Worm (Caenorhabditis elegans) whole organism, L1 larva: Measurements from ENCODE around the gene npr-10.

Source experiments
- Y116A8C.19 ChIP-seq: sonication (generic microtip); optimal IDR thresholded peaks from 2 replicates; lab custom pipeline; 2016; ENCODE audit warnings: missing compliant biosample characterization, missing genetic modification characterization, borderline replicate concordance
- aly-2 ChIP-seq: fragments of 150-350 bp; optimal IDR thresholded peaks from 2 replicates; lab custom pipeline; 2014; ENCODE audit warnings: missing biosample characterization, missing genetic modification characterization
- ceh-8 ChIP-seq: fragments of 200-800 bp; sonication (Bioruptor generic); optimal IDR thresholded peaks from 2 replicates; lab custom pipeline; 2018; ENCODE audit warnings: mild to moderate bottlenecking, missing genetic modification characterization, moderate library complexity, missing compliant biosample characterization
- ceh-88 ChIP-seq: fragments of 200-800 bp; sonication (Bioruptor generic); IDR thresholded peaks from 2 replicates; pipeline ENCODE4 v1.3.6; 2022; ENCODE audit warnings: missing genetic modification characterization, missing compliant biosample characterization
- ceh-90 ChIP-seq: sonication (generic microtip); optimal IDR thresholded peaks from 2 replicates; lab custom pipeline; 2016; ENCODE audit warnings: missing genetic modification characterization, missing compliant biosample characterization
- ces-1 ChIP-seq: fragments of 150-350 bp; optimal IDR thresholded peaks from 2 replicates; lab custom pipeline; 2014; ENCODE audit warnings: missing biosample characterization, missing genetic modification reagents, missing genetic modification characterization
- dpl-1 ChIP-seq, 3 experiments: fragments of 150-350 bp in 2 of 3; sonication (generic microtip) in 1 of 3; optimal IDR thresholded peaks; 2 replicates each; lab custom pipeline; 2014 to 2017; ENCODE audit warnings: missing biosample characterization in 3 of 3, missing genetic modification characterization in 3 of 3, missing genetic modification reagents in 3 of 3
- egl-13 ChIP-seq: sonication (generic microtip); optimal IDR thresholded peaks from 2 replicates; lab custom pipeline; 2016; ENCODE audit warnings: missing genotype, missing genetic modification reagents, missing genetic modification characterization, missing compliant biosample characterization
- elt-2 ChIP-seq: sonication (generic microtip); optimal IDR thresholded peaks from 2 replicates; lab custom pipeline; 2016; ENCODE audit warnings: missing genetic modification characterization, mild to moderate bottlenecking, inconsistent platforms, missing compliant biosample characterization, missing genetic modification reagents
- elt-3 ChIP-seq, 6 experiments: fragments of 150-350 bp in 1 of 6; sonication (generic microtip); optimal IDR thresholded peaks; 2 replicates each; lab custom pipeline; 2017 to 2018; ENCODE audit warnings: missing biosample characterization in 6 of 6, missing genetic modification characterization in 6 of 6, inconsistent platforms in 1 of 6
- fkh-4 ChIP-seq: sonication (generic microtip); optimal IDR thresholded peaks from 2 replicates; lab custom pipeline; 2016; ENCODE audit warnings: missing compliant biosample characterization, missing genetic modification characterization, borderline replicate concordance
- grh-1 ChIP-seq: fragments of 200-800 bp; sonication (Bioruptor generic); IDR thresholded peaks from 2 replicates; pipeline ENCODE4 v1.3.6; 2022; ENCODE audit warnings: missing genetic modification reagents, missing genetic modification characterization, missing compliant biosample characterization
- hpl-2 ChIP-seq: fragments of 150-350 bp; optimal IDR thresholded peaks from 2 replicates; lab custom pipeline; 2014; ENCODE audit warnings: missing biosample characterization, missing genetic modification reagents, missing genetic modification characterization
- lin-14 ChIP-seq: fragments of 200-800 bp; sonication (Bioruptor generic); optimal IDR thresholded peaks from 2 replicates; lab custom pipeline; 2018; ENCODE audit warnings: mild to moderate bottlenecking, missing genetic modification characterization, moderate library complexity, missing compliant biosample characterization
- lin-15B ChIP-seq: fragments of 150-350 bp; sonication (generic microtip); optimal IDR thresholded peaks from 3 replicates; lab custom pipeline; 2014; ENCODE audit warnings: missing biosample characterization, missing genetic modification characterization
- lin-35 ChIP-seq, 2 experiments: fragments of 150-350 bp; optimal IDR thresholded peaks; 2 replicates each; lab custom pipeline; 2014; ENCODE audit warnings: missing biosample characterization in 2 of 2, missing genetic modification characterization in 2 of 2, missing genetic modification reagents in 2 of 2
- lin-39 ChIP-seq: fragments of 150-350 bp; optimal IDR thresholded peaks from 2 replicates; lab custom pipeline; 2014; ENCODE audit warnings: missing biosample characterization, missing genetic modification reagents, missing genetic modification characterization
- mab-9 ChIP-seq: fragments of 200-800 bp; sonication (Bioruptor generic); IDR thresholded peaks from 2 replicates; pipeline ENCODE4 v1.3.6; 2022; ENCODE audit warnings: missing genetic modification reagents, missing genetic modification characterization, missing compliant biosample characterization
- mdl-1 ChIP-seq, 2 experiments: fragments of 150-350 bp; optimal IDR thresholded peaks; 2 replicates each; lab custom pipeline; 2014 to 2017; ENCODE audit warnings: missing biosample characterization in 2 of 2, missing genetic modification characterization in 2 of 2, inconsistent platforms in 1 of 2
- mef-2 ChIP-seq: fragments of 150-350 bp; optimal IDR thresholded peaks from 2 replicates; lab custom pipeline; 2014; ENCODE audit warnings: missing biosample characterization, missing genetic modification characterization
- nhr-11 ChIP-seq: fragments of 150-350 bp; optimal IDR thresholded peaks from 2 replicates; lab custom pipeline; 2014; ENCODE audit warnings: missing biosample characterization, missing genetic modification characterization
- nhr-19 ChIP-seq: fragments of 200-800 bp; sonication (Bioruptor generic); conservative IDR thresholded peaks from 2 replicates; pipeline ENCODE4 v1.3.6; 2022; ENCODE audit warnings: missing genetic modification characterization, missing compliant biosample characterization
- nhr-20 ChIP-seq: sonication (generic microtip); optimal IDR thresholded peaks from 2 replicates; lab custom pipeline; 2016; ENCODE audit warnings: mild to moderate bottlenecking, missing genetic modification characterization, missing compliant biosample characterization
- nhr-237 ChIP-seq: fragments of 150-350 bp; optimal IDR thresholded peaks from 2 replicates; lab custom pipeline; 2014; ENCODE audit warnings: missing biosample characterization, missing genetic modification characterization
- nhr-47 ChIP-seq: sonication (generic microtip); optimal IDR thresholded peaks from 2 replicates; lab custom pipeline; 2016; ENCODE audit warnings: mild to moderate bottlenecking, missing genetic modification characterization, moderate library complexity, missing compliant biosample characterization
- nhr-71 ChIP-seq: sonication (generic microtip); optimal IDR thresholded peaks from 2 replicates; lab custom pipeline; 2016; ENCODE audit warnings: mild to moderate bottlenecking, missing genetic modification characterization, moderate library complexity, missing compliant biosample characterization
- nhr-84 ChIP-seq: sonication (generic microtip); optimal IDR thresholded peaks from 2 replicates; lab custom pipeline; 2017; ENCODE audit warnings: missing biosample characterization, missing genetic modification characterization
- nhr-85 ChIP-seq: sonication (generic microtip); peaks from one replicate; lab custom pipeline; 2016; ENCODE audit warnings: missing genetic modification characterization, inconsistent platforms, missing compliant biosample characterization
- pag-3 ChIP-seq: sonication (generic microtip); optimal IDR thresholded peaks from 2 replicates; lab custom pipeline; 2017; ENCODE audit warnings: missing genetic modification characterization, mild to moderate bottlenecking, missing compliant biosample characterization, antibody characterized with exemption, borderline replicate concordance; ENCODE audit not compliant: insufficient read depth
- pax-3 ChIP-seq: fragments of 200-800 bp; sonication (Bioruptor generic); optimal IDR thresholded peaks from 2 replicates; lab custom pipeline; 2018; ENCODE audit warnings: mild to moderate bottlenecking, missing genetic modification characterization, moderate library complexity, missing compliant biosample characterization
- snpc-4 ChIP-seq: fragments of 150-350 bp; optimal IDR thresholded peaks from 2 replicates; lab custom pipeline; 2014; ENCODE audit warnings: missing biosample characterization, missing genetic modification characterization
- tlp-1 ChIP-seq: fragments of 150-350 bp; optimal IDR thresholded peaks from 2 replicates; lab custom pipeline; 2014; ENCODE audit warnings: missing biosample characterization, missing genetic modification characterization
- unc-30 ChIP-seq: sonication (generic microtip); optimal IDR thresholded peaks from 2 replicates; lab custom pipeline; 2017; ENCODE audit warnings: missing biosample characterization, missing genetic modification characterization
- unc-86 ChIP-seq: sonication (generic microtip); optimal IDR thresholded peaks from 2 replicates; lab custom pipeline; 2016; ENCODE audit warnings: missing genetic modification characterization, missing compliant biosample characterization
- unc-98 ChIP-seq: fragments of 200-800 bp; sonication (Bioruptor generic); IDR thresholded peaks from 2 replicates; pipeline ENCODE4 v1.3.6; 2022; ENCODE audit warnings: missing genetic modification characterization, missing compliant biosample characterization
- vab-15 ChIP-seq: sonication (generic microtip); optimal IDR thresholded peaks from 2 replicates; lab custom pipeline; 2017; ENCODE audit warnings: missing genotype, mild to moderate bottlenecking, missing genetic modification characterization, missing compliant biosample characterization
- zag-1 ChIP-seq: fragments of 150-350 bp; optimal IDR thresholded peaks from 2 replicates; lab custom pipeline; 2014; ENCODE audit warnings: missing biosample characterization, missing genetic modification characterization
- zip-4 ChIP-seq: fragments of 200-800 bp; sonication (Bioruptor generic); optimal IDR thresholded peaks from 2 replicates; lab custom pipeline; 2018; ENCODE audit warnings: mild to moderate bottlenecking, missing genetic modification characterization, moderate library complexity, missing compliant biosample characterization
- ztf-11 ChIP-seq, 2 experiments: sonication (generic microtip); optimal IDR thresholded peaks; 2 replicates each; lab custom pipeline; 2016 to 2017; ENCODE audit warnings: missing genetic modification characterization in 2 of 2, missing biosample characterization in 1 of 2, missing compliant biosample characterization in 1 of 2
- ztf-4 ChIP-seq: fragments of 150-350 bp; optimal IDR thresholded peaks from 2 replicates; lab custom pipeline; 2014; ENCODE audit warnings: missing biosample characterization, missing genetic modification characterization

The npr-10 gene

DNA sequence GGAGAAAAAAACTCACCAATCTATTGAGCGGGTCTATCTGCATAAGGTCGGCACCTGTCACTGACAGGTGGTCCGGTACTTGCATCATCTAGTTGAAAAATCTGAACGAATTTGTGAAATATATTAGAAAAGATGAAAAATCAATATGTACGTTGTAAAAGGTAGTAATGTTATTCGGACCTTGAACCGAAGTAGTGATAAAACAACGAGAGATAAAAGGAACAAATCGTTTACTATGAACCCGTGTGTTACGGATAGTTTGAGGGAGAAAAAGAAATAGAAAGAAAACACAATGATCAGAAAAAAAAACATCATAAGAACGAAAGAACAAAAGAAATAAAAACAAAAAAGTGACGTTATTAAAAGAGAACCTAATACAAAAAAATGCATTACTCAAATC is 45.4 kb downstream of the npr-10 start, which contains the start of gene mff-1:
mff-1 (minus strand) TSS at position 101 of the 400 bp plus-strand sequence.
- TF ChIP-seq ceh-88 (no peak), nhr-71 (tag; lab: Kevin White, UChicago) (peak; percentile 6), zag-1 (no peak), nhr-85 (tag; lab: Kevin White, UChicago) (peak; percentile 17), grh-1 (GFP tag; lab: Robert Waterston, UW) (no peak)

DNA sequence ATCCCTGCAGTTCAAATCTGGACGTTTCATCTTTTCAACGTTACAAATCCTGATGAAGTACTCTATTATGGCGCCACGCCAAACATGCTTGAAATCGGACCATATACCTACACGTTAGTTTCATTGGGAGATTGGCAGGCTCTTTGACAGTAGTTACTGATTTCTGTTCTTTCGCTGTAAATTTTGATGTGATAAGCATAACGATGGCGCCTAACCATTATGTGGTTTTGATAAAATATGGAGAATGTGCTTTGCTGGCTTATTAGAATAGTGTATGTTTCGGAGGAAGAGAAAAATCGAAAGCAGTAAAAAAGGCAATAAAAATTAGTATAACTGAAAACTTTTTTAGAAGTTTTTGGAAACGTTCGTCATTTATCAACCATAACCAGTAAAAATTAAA is 49.8 kb downstream of the npr-10 start:
- TF ChIP-seq elt-3 (tag; optimal IDR thresholded peaks at IDR 0.05; lab: Kevin White, UChicago) (no peak), elt-2 (peak; percentile 11), dpl-1 (GFP tag; optimal IDR thresholded peaks at IDR 0.05; lab: Kevin White, UChicago) (no peak)

DNA sequence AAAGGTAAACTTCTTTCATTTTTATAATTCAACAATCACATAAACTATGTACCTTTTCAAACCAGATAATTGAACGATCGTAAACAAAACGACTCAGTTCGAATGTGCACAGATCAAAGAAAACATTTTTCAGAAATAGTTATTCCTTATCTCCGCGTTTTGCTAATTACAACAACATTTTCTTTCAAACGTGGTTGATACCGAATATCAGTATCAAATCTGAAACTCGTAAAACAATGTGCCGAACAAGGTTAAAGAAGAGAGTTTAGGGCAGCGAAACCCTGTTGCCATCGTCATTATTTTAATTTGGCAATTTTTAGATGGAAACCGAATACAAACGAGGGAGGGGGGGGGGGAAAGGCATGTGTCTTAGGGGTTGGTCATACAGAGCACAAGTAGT is 51.1 kb downstream of the npr-10 start, which contains the start of gene scav-4:
scav-4 (plus strand) TSS at position 383 of the 400 bp plus-strand sequence.
- TF ChIP-seq elt-2 (peak; percentile 62), lin-15B (no peak)
- TF ChIP-seq, all 84 proteins: peak for 1

DNA sequence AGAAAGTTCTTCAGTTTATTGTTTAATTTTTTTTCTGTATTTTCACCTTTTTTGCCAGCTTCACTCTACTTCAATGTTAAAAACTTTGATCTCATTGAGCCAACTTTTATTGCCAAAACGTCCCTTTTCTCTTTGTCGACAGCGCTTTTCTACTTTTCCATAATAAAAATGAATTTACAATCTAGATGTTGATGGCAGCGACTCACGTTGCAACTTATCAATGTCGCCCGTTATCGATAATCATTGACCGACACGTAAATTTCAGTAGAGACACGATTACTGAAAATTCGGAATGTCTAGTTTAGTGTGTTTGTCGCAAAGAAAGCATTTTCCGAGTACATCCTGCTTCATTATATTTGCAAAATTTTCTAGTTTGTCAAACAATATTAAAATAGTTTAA is 52.8 kb downstream of the npr-10 start:
- TF ChIP-seq nhr-19 (GFP tag; lab: Robert Waterston, UW) = no peak
- peak; percentile 8 for TF ChIP-seq nhr-20 (tag; lab: Kevin White, UChicago)
- peak; percentile 46 for TF ChIP-seq elt-2

DNA sequence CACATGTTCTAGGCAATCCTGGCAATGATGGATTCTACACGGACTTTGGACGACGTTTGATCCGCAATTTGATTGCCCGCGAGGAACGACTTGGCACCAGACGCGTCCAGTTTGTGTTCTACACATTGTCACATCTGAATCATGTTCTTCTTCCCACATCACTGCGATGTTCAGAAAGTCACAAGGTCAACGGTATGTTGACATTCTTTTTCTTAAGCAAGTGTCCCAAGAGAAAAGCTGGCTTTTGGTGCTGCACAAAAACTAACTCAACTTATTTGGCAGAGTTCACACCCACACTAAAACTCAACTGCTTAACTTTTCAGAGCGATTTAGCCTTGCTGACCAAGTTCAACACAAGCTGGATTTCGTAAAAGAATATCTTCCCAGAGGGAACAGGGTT is 53.9 kb downstream of the npr-10 start:
- TF ChIP-seq lin-14 (GFP tag; lab: Kevin White, UChicago) = no peak
- no peak for TF ChIP-seq lin-35 (GFP tag; optimal IDR thresholded peaks at IDR 0.05; lab: Kevin White, UChicago)
- TF ChIP-seq pag-3 (tag; lab: Kevin White, UChicago) = no peak
- no peak for TF ChIP-seq nhr-19 (GFP tag; lab: Robert Waterston, UW)
- TF ChIP-seq hpl-2 (GFP tag; lab: Kevin White, UChicago) = no peak
- no peak for TF ChIP-seq mef-2 (tag; lab: Kevin White, UChicago)
- no peak for TF ChIP-seq nhr-11 (tag; lab: Kevin White, UChicago)
- no peak for TF ChIP-seq ztf-4 (tag; lab: Kevin White, UChicago)
- no peak for TF ChIP-seq mab-9 (GFP tag; lab: Robert Waterston, UW)
- TF ChIP-seq aly-2 (tag; lab: Kevin White, UChicago) = no peak
- TF ChIP-seq ceh-90 (tag; lab: Kevin White, UChicago) = no peak
- no peak for TF ChIP-seq nhr-47 (tag; lab: Kevin White, UChicago)
- TF ChIP-seq ztf-11 (tag; optimal IDR thresholded peaks at IDR 0.05; lab: Kevin White, UChicago) = no peak
- TF ChIP-seq vab-15 (tag; lab: Kevin White, UChicago) = no peak
- no peak for TF ChIP-seq ces-1 (GFP tag; lab: Kevin White, UChicago)

DNA sequence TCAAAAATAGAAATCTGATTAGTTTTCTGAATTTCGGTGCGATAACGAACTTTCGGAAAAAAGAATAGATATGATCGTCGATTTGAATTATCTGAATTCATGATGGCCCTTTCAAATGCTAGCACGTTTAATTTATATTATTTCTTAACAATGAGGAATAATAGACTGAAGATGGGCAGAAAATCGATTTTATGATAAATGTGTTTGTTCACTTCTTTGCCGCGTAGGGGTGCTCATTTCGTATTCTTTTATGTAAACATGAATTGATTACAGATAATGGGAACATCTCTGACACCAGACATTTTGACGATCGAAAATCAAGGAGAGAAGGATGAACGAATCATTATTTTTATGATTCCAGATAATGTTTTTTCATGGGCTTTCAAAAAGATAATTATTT is 55.1 kb downstream of the npr-10 start, which contains the start of gene F11C1.9:
F11C1.9 (minus strand) TSS at position 101 of the 400 bp plus-strand sequence.
- TF ChIP-seq grh-1 (GFP tag; lab: Robert Waterston, UW) (no peak), nhr-71 (tag; lab: Kevin White, UChicago) (no peak)

DNA sequence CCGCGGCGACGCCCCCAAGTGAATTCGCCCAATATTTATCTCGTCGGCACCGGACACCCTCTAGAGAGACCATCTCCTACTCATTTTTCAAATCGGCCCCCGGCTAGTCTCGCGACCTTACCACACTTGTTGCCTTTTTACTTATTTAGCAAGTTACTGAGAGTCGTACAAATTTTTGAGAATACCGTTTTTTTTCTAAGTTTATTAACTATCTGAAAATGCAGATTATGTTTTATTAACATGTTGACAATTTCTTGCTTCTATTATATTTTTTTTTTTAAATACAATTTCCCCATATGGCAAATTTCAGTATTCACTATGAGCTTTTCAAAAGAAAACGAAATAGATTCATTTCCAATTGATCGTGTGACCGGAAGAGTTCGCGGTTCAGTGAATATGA is 55.7 kb downstream of the npr-10 start, which contains the start of the genes F11C1.4 and F11C1.10:
F11C1.4 (plus strand) TSS at position 301 of the 400 bp plus-strand sequence.
F11C1.10 (plus strand) TSS at position 309 of the 400 bp plus-strand sequence.
- TF ChIP-seq pax-3 = no peak
- TF ChIP-seq nhr-20 (tag; lab: Kevin White, UChicago) = no peak
- no peak for TF ChIP-seq unc-86 (tag; lab: Kevin White, UChicago)
- no peak for TF ChIP-seq nhr-84 (tag; lab: Kevin White, UChicago)
- no peak for TF ChIP-seq tlp-1
- no peak for TF ChIP-seq ceh-8 (GFP tag; lab: Kevin White, UChicago)
- TF ChIP-seq fkh-4 = no peak
- no peak for TF ChIP-seq snpc-4 (tag; lab: Kevin White, UChicago)
- TF ChIP-seq Y116A8C.19 (tag; lab: Kevin White, UChicago) = no peak
- TF ChIP-seq egl-13 (tag; lab: Kevin White, UChicago) = no peak
- TF ChIP-seq zip-4 (GFP tag; lab: Kevin White, UChicago) = no peak
- TF ChIP-seq nhr-11 (tag; lab: Kevin White, UChicago) = no peak
- no peak for TF ChIP-seq unc-30 (tag; lab: Kevin White, UChicago)
- TF ChIP-seq nhr-237 (tag; lab: Kevin White, UChicago) = no peak
- TF ChIP-seq lin-39 (tag; lab: Kevin White, UChicago) = no peak
- TF ChIP-seq unc-98 = no peak
- no peak for TF ChIP-seq mdl-1 (tag; optimal IDR thresholded peaks at IDR 0.05; lab: Kevin White, UChicago)
